Worm (Caenorhabditis elegans) whole organism, midembryonic: ENCODE measurements around the gene col-20.

Source experiments
- T22C8.4 ChIP-seq: fragments of 200-800 bp; sonication (Bioruptor generic); IDR thresholded peaks from 2 replicates; pipeline ENCODE4 v1.3.6; 2022; ENCODE audit warnings: missing genetic modification characterization, missing compliant biosample characterization
- flt-1 ChIP-seq: fragments of 200-800 bp; sonication (Bioruptor generic); IDR thresholded peaks from 2 replicates; pipeline ENCODE4 v1.3.6; 2022; ENCODE audit warnings: missing genetic modification characterization, missing compliant biosample characterization
- tab-1 ChIP-seq: fragments of 200-800 bp; sonication (Bioruptor generic); IDR thresholded peaks from 2 replicates; pipeline ENCODE4 v1.3.6; 2022; ENCODE audit warnings: missing genetic modification characterization, missing compliant biosample characterization

DNA sequence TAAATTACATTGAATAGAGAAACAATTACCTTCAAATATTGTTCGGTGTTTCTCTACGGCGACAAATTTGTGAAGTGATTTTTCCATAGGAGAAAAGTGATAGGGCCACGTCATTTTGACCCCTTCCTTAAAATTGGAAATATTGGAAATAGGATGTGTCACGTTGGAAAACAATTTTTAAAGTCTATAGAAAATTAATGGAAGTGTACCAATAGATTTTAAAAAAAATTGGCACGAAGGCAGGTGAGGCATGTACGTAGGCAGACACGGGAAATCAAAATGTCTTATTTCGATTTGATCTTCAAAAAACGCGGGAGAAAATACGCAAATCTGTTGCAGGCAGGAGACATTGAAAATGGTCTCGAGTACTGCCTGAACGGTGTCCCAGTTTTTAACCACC lies 32.9 kb downstream of the col-20 start, which contains the start of gene C33F10.12:
- TF ChIP-seq T22C8.4 (GFP tag; lab: Robert Waterston, UW) (no peak), flt-1 (GFP tag; lab: Robert Waterston, UW) (no peak), tab-1 (GFP tag; lab: Robert Waterston, UW) (no peak)
